Fruit fly (Drosophila melanogaster) whole organism, pupa: Measurements from ENCODE around the gene Cad88C.

Experiments
- CG10348 ChIP-seq: fragments of 200-800 bp; sonication (Bioruptor generic); IDR thresholded peaks from 2 replicates; pipeline ENCODE4 v1.3.6; 2022; ENCODE audit warnings: missing biosample characterization, missing genetic modification characterization
- CG17806 ChIP-seq: fragments of 200-800 bp; sonication (Bioruptor generic); optimal IDR thresholded peaks from 2 replicates; lab custom pipeline; 2018; ENCODE audit warnings: missing biosample characterization, mild to moderate bottlenecking, missing genetic modification characterization, moderate library complexity
- CG34367 ChIP-seq: fragments of 200-800 bp; sonication (Bioruptor generic); optimal IDR thresholded peaks from 2 replicates; lab custom pipeline; 2018; ENCODE audit warnings: missing biosample characterization, mild to moderate bottlenecking, missing genetic modification characterization
- CG4496 ChIP-seq: fragments of 200-800 bp; sonication (Bioruptor generic); IDR thresholded peaks from 3 replicates; pipeline ENCODE4 v1.3.6; 2022; ENCODE audit warnings: missing biosample characterization, missing genetic modification characterization
- CG8159 ChIP-seq: fragments of 200-800 bp; sonication (Bioruptor generic); optimal IDR thresholded peaks from 3 replicates; lab custom pipeline; 2018; ENCODE audit warnings: missing biosample characterization, mild to moderate bottlenecking, missing genetic modification characterization, moderate library complexity
- D1 ChIP-seq: fragments of 200-800 bp; sonication (Bioruptor generic); optimal IDR thresholded peaks from 2 replicates; lab custom pipeline; 2018; ENCODE audit warnings: missing biosample characterization, mild to moderate bottlenecking, missing genetic modification characterization, moderate library complexity
- EcR ChIP-seq: fragments of 200-800 bp; sonication (Bioruptor generic); optimal IDR thresholded peaks from 3 replicates; lab custom pipeline; 2019; ENCODE audit warnings: missing biosample characterization, missing genetic modification characterization, mild to moderate bottlenecking, moderate library complexity, missing genetic modification reagents
- Ets98B ChIP-seq: fragments of 200-800 bp; sonication (Bioruptor generic); IDR thresholded peaks from 2 replicates; pipeline ENCODE4 v1.3.6; 2022; ENCODE audit warnings: missing biosample characterization, missing genetic modification characterization
- Pif1A ChIP-seq: fragments of 200-800 bp; sonication (Bioruptor generic); optimal IDR thresholded peaks from 3 replicates; lab custom pipeline; 2016; ENCODE audit warnings: missing biosample characterization, missing genetic modification characterization
- Pif1B ChIP-seq: fragments of 200-800 bp; sonication (Bioruptor generic); optimal IDR thresholded peaks from 3 replicates; lab custom pipeline; 2016; ENCODE audit warnings: missing biosample characterization, missing genetic modification characterization
- fd96Ca ChIP-seq: fragments of 200-800 bp; sonication (Bioruptor generic); IDR thresholded peaks from 3 replicates; pipeline ENCODE4 v1.3.6; 2022; ENCODE audit warnings: missing biosample characterization, missing genetic modification characterization

DNA sequence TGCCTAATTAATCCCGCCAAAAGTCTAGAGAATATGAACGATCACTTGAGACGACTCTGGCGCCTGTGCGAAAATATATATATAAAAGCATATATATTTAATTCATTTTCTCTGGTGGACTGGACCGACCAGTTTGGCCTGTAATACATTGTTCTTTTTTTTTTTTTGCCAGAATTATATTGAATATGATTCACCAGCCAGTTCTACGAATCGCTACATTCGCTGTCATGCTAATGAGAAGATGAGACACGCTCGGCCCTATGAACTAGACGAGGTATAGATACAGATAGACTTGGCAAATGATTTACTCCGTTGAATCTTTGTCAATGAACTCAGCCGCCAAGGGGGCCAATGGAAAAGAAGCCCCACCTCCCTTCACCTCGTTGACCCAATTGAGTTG lies 57.0 kb downstream of the Cad88C start:
- TF ChIP-seq CG10348 (GFP tag; lab: Robert Waterston, UW) (no peak), CG34367 (no peak), CG8159 (tag; lab: Kevin White, UChicago) (no peak), CG17806 (tag; lab: Kevin White, UChicago) (no peak), D1 (tag; lab: Kevin White, UChicago) (no peak), Ets98B (GFP tag; lab: Robert Waterston, UW) (no peak), Pif1B (no peak), CG4496 (no peak), EcR (GFP tag; lab: Kevin White, UChicago) (peak; percentile 58), Pif1A (no peak), fd96Ca (GFP tag; lab: Robert Waterston, UW) (no peak)
